Worm (Caenorhabditis elegans) whole organism, midembryonic: ENCODE data around the gene puf-5.

ENCODE experiments used
- T22C8.4 ChIP-seq: fragments of 200-800 bp; sonication (Bioruptor generic); IDR thresholded peaks from 2 replicates; pipeline ENCODE4 v1.3.6; 2022; ENCODE audit warnings: missing genetic modification characterization, missing compliant biosample characterization
- flt-1 ChIP-seq: fragments of 200-800 bp; sonication (Bioruptor generic); IDR thresholded peaks from 2 replicates; pipeline ENCODE4 v1.3.6; 2022; ENCODE audit warnings: missing genetic modification characterization, missing compliant biosample characterization
- klf-2 ChIP-seq: fragments of 200-800 bp; sonication (Bioruptor generic); conservative IDR thresholded peaks from 2 replicates; pipeline ENCODE4 v1.3.6; 2022; ENCODE audit warnings: missing genetic modification reagents, missing genetic modification characterization, missing compliant biosample characterization
- med-1 ChIP-seq: sonication (generic microtip); optimal IDR thresholded peaks from 2 replicates; lab custom pipeline; 2017; ENCODE audit warnings: missing genetic modification characterization, mild to moderate bottlenecking, missing compliant biosample characterization, antibody characterized with exemption, missing genetic modification reagents; ENCODE audit not compliant: insufficient read depth
- ref-1 ChIP-seq: fragments of 200-800 bp; sonication (Bioruptor generic); conservative IDR thresholded peaks from 2 replicates; pipeline ENCODE4 v1.3.6; 2022; ENCODE audit warnings: missing genetic modification reagents, missing genetic modification characterization, missing compliant biosample characterization
- tab-1 ChIP-seq: fragments of 200-800 bp; sonication (Bioruptor generic); IDR thresholded peaks from 2 replicates; pipeline ENCODE4 v1.3.6; 2022; ENCODE audit warnings: missing genetic modification characterization, missing compliant biosample characterization
- ztf-23 ChIP-seq: fragments of 200-800 bp; sonication (Bioruptor generic); IDR thresholded peaks from 2 replicates; pipeline ENCODE4 v1.3.6; 2022; ENCODE audit warnings: missing genetic modification reagents, missing genetic modification characterization, missing compliant biosample characterization
- ztf-29 ChIP-seq: fragments of 200-800 bp; sonication (Bioruptor generic); IDR thresholded peaks from 2 replicates; pipeline ENCODE4 v1.3.6; 2022; ENCODE audit warnings: missing genetic modification reagents, missing genetic modification characterization, missing compliant biosample characterization

DNA sequence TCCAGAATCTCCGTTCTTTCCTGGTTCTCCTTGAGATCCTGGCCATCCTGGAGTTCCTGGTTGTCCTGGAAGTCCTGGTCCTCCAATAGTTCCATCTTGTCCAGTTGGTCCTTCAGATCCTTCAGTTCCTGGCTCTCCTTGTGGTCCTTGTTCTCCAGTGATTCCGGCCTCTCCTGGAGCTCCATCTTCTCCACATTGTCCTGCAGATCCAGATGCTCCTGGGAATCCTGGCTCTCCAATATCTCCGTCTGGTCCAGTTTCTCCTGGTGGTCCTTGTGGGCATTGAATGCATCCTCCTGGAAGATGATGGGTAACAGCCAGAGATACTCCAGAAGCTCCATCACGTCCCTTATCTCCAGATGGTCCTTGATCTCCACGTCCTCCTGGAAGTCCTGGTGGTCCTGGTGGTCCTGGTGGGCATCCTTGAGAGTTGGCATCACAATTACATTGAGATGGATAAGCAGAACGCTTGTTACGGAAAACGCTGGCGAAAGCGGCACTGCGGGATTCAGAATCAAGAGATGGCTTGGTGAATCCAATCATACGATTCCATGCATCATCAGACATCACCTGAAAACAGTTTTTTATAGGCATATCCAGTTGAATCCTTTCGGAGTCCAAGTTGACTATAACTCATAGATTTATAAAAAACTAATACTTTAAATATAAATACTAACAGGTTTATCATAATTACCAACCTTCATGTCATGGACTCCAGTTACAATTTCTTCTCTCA lies 6.9 kb upstream of the puf-5 start:
- TF ChIP-seq flt-1 (GFP tag; lab: Robert Waterston, UW) = no peak
- TF ChIP-seq tab-1 (GFP tag; lab: Robert Waterston, UW) = no peak
- TF ChIP-seq ztf-23 (GFP tag; lab: Robert Waterston, UW) = no peak
- no peak for TF ChIP-seq ref-1 (GFP tag; lab: Robert Waterston, UW)
- no peak for TF ChIP-seq med-1
- TF ChIP-seq T22C8.4 = no peak
- TF ChIP-seq ztf-29 (GFP tag; lab: Robert Waterston, UW) = no peak
- no peak for TF ChIP-seq klf-2 (GFP tag; lab: Robert Waterston, UW)
